Fruit fly (Drosophila melanogaster) whole organism, embryonic: ENCODE data around the gene ova.

Experiments used
- Ada2b ChIP-seq: fragments of 200-800 bp; sonication (Bioruptor generic); IDR thresholded peaks from 2 replicates; pipeline ENCODE4 v1.3.6; 2022; ENCODE audit warnings: missing biosample characterization, missing genetic modification characterization
- BEAF-32 ChIP-seq: fragments of 200-800 bp; sonication (Bioruptor generic); optimal IDR thresholded peaks from 3 replicates; lab custom pipeline; 2017; ENCODE audit warnings: missing biosample characterization, missing genetic modification characterization, mild to moderate bottlenecking, moderate library complexity, missing genetic modification reagents
- BtbVII ChIP-seq: fragments of 200-800 bp; sonication (Bioruptor generic); optimal IDR thresholded peaks from 3 replicates; lab custom pipeline; 2017; ENCODE audit warnings: missing biosample characterization, mild to moderate bottlenecking, missing genetic modification characterization
- CG10147 ChIP-seq: fragments of 200-800 bp; sonication (Bioruptor generic); optimal IDR thresholded peaks from 2 replicates; lab custom pipeline; 2019; ENCODE audit warnings: missing biosample characterization, mild to moderate bottlenecking, missing genetic modification characterization, moderate library complexity
- CG1024 ChIP-seq: fragments of 200-800 bp; sonication (Bioruptor generic); IDR thresholded peaks from 2 replicates; pipeline ENCODE4 v1.3.6; 2022; ENCODE audit warnings: missing biosample characterization, missing genetic modification characterization
- CG12236 ChIP-seq: fragments of 200-800 bp; sonication (Bioruptor generic); optimal IDR thresholded peaks from 2 replicates; lab custom pipeline; 2016; ENCODE audit warnings: missing biosample characterization, missing genetic modification characterization
- CG13424 ChIP-seq: fragments of 200-800 bp; sonication (Bioruptor generic); optimal IDR thresholded peaks from 2 replicates; lab custom pipeline; 2019; ENCODE audit warnings: missing biosample characterization, mild to moderate bottlenecking, missing genetic modification characterization, moderate library complexity
- CG13624 ChIP-seq: fragments of 200-800 bp; sonication (Bioruptor generic); optimal IDR thresholded peaks from 2 replicates; lab custom pipeline; 2016; ENCODE audit warnings: missing biosample characterization, missing genetic modification characterization
- CG14965 ChIP-seq: fragments of 200-800 bp; sonication (Bioruptor generic); optimal IDR thresholded peaks from 2 replicates; lab custom pipeline; 2016; ENCODE audit warnings: missing biosample characterization, missing genetic modification characterization, borderline replicate concordance
- CG15269 ChIP-seq: fragments of 200-800 bp; sonication (Bioruptor generic); optimal IDR thresholded peaks from 2 replicates; lab custom pipeline; 2018; ENCODE audit warnings: missing biosample characterization, mild to moderate bottlenecking, missing genetic modification characterization, moderate library complexity
- CG17568 ChIP-seq: fragments of 200-800 bp; sonication (Bioruptor generic); optimal IDR thresholded peaks from 2 replicates; lab custom pipeline; 2018; ENCODE audit warnings: missing biosample characterization, mild to moderate bottlenecking, missing genetic modification characterization, moderate library complexity
- CG2678 ChIP-seq: fragments of 200-800 bp; sonication (Bioruptor generic); optimal IDR thresholded peaks from 3 replicates; lab custom pipeline; 2019; ENCODE audit warnings: missing biosample characterization, mild to moderate bottlenecking, missing genetic modification characterization, moderate library complexity
- CG3163 ChIP-seq: fragments of 200-800 bp; sonication (Bioruptor generic); optimal IDR thresholded peaks from 3 replicates; lab custom pipeline; 2016; ENCODE audit warnings: missing biosample characterization, missing genetic modification characterization
- CG32532 ChIP-seq: fragments of 200-800 bp; sonication (Bioruptor generic); IDR thresholded peaks from 2 replicates; pipeline ENCODE4 v1.3.6; 2022; ENCODE audit warnings: missing biosample characterization, missing genetic modification characterization
- CG42726 ChIP-seq: fragments of 200-800 bp; sonication (Bioruptor generic); IDR thresholded peaks from 2 replicates; pipeline ENCODE4 v1.3.6; 2022; ENCODE audit warnings: missing biosample characterization, missing genetic modification characterization; ENCODE audit not compliant: partially characterized antibody
- CG6654 ChIP-seq: fragments of 200-800 bp; sonication (Bioruptor generic); optimal IDR thresholded peaks from 2 replicates; lab custom pipeline; 2017; ENCODE audit warnings: missing biosample characterization, mild to moderate bottlenecking, missing genetic modification characterization
- CG6683 ChIP-seq: fragments of 200-800 bp; sonication (Bioruptor generic); optimal IDR thresholded peaks from 2 replicates; lab custom pipeline; 2017; ENCODE audit warnings: missing biosample characterization, mild to moderate bottlenecking, missing genetic modification characterization, missing genetic modification reagents
- CG6791 ChIP-seq: fragments of 200-800 bp; sonication (Bioruptor generic); IDR thresholded peaks from 3 replicates; pipeline ENCODE4 v1.3.6; 2022; ENCODE audit warnings: missing biosample characterization, missing genetic modification characterization; ENCODE audit not compliant: partially characterized antibody
- CG7372 ChIP-seq: fragments of 200-800 bp; sonication (Bioruptor generic); IDR thresholded peaks from 2 replicates; pipeline ENCODE4 v1.3.6; 2022; ENCODE audit warnings: missing biosample characterization, missing genetic modification characterization
- CG7745 ChIP-seq: fragments of 200-800 bp; sonication (Bioruptor generic); optimal IDR thresholded peaks from 2 replicates; lab custom pipeline; 2018; ENCODE audit warnings: missing biosample characterization, mild to moderate bottlenecking, missing genetic modification characterization, moderate library complexity
- CG7786 ChIP-seq: fragments of 200-800 bp; sonication (Bioruptor generic); optimal IDR thresholded peaks from 2 replicates; lab custom pipeline; 2016; ENCODE audit warnings: missing biosample characterization, missing genetic modification characterization
- CG8281 ChIP-seq: fragments of 200-800 bp; sonication (Bioruptor generic); optimal IDR thresholded peaks from 2 replicates; lab custom pipeline; 2018; ENCODE audit warnings: missing biosample characterization, mild to moderate bottlenecking, missing genetic modification characterization, moderate library complexity
- CG9437 ChIP-seq: fragments of 200-800 bp; sonication (Bioruptor generic); optimal IDR thresholded peaks from 2 replicates; lab custom pipeline; 2018; ENCODE audit warnings: missing biosample characterization, mild to moderate bottlenecking, missing genetic modification characterization
- CG9609 ChIP-seq: fragments of 200-800 bp; sonication (Bioruptor generic); optimal IDR thresholded peaks from 3 replicates; lab custom pipeline; 2016; ENCODE audit warnings: missing biosample characterization, missing genetic modification characterization
- Dbx ChIP-seq: fragments of 200-800 bp; sonication (Bioruptor generic); IDR thresholded peaks from 3 replicates; pipeline ENCODE4 v1.3.6; 2022; ENCODE audit warnings: missing biosample characterization, missing genetic modification characterization
- Dfd ChIP-seq, 2 experiments: fragments of >200 bp; optimal IDR thresholded peaks; 2 replicates each; lab custom pipeline; 2017; ENCODE audit warnings: missing biosample characterization in 2 of 2, missing genetic modification characterization in 2 of 2
- Elba2 ChIP-seq: fragments of 200-800 bp; sonication (Bioruptor generic); optimal IDR thresholded peaks from 3 replicates; lab custom pipeline; 2016; ENCODE audit warnings: missing biosample characterization, missing genetic modification characterization
- Gug ChIP-seq: fragments of 200-800 bp; sonication (Bioruptor generic); IDR thresholded peaks from 4 replicates; pipeline ENCODE4 v1.3.6; 2022; ENCODE audit warnings: missing biosample characterization, missing genetic modification characterization
- HLH3B ChIP-seq: fragments of 200-800 bp; sonication (Bioruptor generic); IDR thresholded peaks from 2 replicates; pipeline ENCODE4 v1.3.6; 2022; ENCODE audit warnings: missing biosample characterization, missing genetic modification characterization
- HLH4C ChIP-seq: fragments of 200-800 bp; sonication (Bioruptor generic); IDR thresholded peaks from 3 replicates; pipeline ENCODE4 v1.3.6; 2022; ENCODE audit warnings: missing biosample characterization, missing genetic modification characterization; ENCODE audit not compliant: partially characterized antibody
- Meics ChIP-seq: fragments of 200-800 bp; sonication (Bioruptor generic); optimal IDR thresholded peaks from 2 replicates; lab custom pipeline; 2017; ENCODE audit warnings: missing biosample characterization, mild to moderate bottlenecking, missing genetic modification characterization
- Rx ChIP-seq: fragments of 200-800 bp; sonication (Bioruptor generic); IDR thresholded peaks from 2 replicates; pipeline ENCODE4 v1.3.6; 2022; ENCODE audit warnings: missing biosample characterization, missing genetic modification characterization
- Sry-δ ChIP-seq: fragments of 200-800 bp; sonication (Bioruptor generic); optimal IDR thresholded peaks from 2 replicates; lab custom pipeline; 2016; ENCODE audit warnings: missing biosample characterization, missing genetic modification characterization
- bcd ChIP-seq: fragments of 200-800 bp; sonication (Bioruptor generic); optimal IDR thresholded peaks from 2 replicates; lab custom pipeline; 2017; ENCODE audit warnings: missing biosample characterization, mild to moderate bottlenecking, missing genetic modification characterization
- bowl ChIP-seq: fragments of 200-800 bp; sonication (Bioruptor generic); IDR thresholded peaks from 2 replicates; pipeline ENCODE4 v1.3.6; 2022; ENCODE audit warnings: missing biosample characterization, missing genetic modification characterization
- bsh ChIP-seq, 2 experiments: fragments of 200-800 bp; sonication (Bioruptor generic); optimal IDR thresholded peaks; 2 replicates each; lab custom pipeline; 2017 to 2018; ENCODE audit warnings: mild to moderate bottlenecking in 2 of 2, missing biosample characterization in 2 of 2, missing genetic modification characterization in 2 of 2, moderate library complexity in 1 of 2
- caup ChIP-seq: fragments of 200-800 bp; sonication (Bioruptor generic); optimal IDR thresholded peaks from 3 replicates; lab custom pipeline; 2017; ENCODE audit warnings: missing biosample characterization, mild to moderate bottlenecking, missing genetic modification characterization, moderate library complexity; ENCODE audit not compliant: severe bottlenecking
- corto ChIP-seq: fragments of 200-800 bp; sonication (Bioruptor generic); optimal IDR thresholded peaks from 2 replicates; lab custom pipeline; 2016; ENCODE audit warnings: missing biosample characterization, mild to moderate bottlenecking, missing genetic modification characterization, moderate library complexity
- crc ChIP-seq: fragments of 200-800 bp; sonication (Bioruptor generic); optimal IDR thresholded peaks from 2 replicates; lab custom pipeline; 2016; ENCODE audit warnings: missing biosample characterization, missing genetic modification characterization
- croc ChIP-seq: fragments of 200-800 bp; sonication (Bioruptor generic); conservative IDR thresholded peaks from 3 replicates; pipeline ENCODE4 v1.3.6; 2022; ENCODE audit warnings: missing biosample characterization, missing genetic modification characterization
- fd64A ChIP-seq: fragments of 200-800 bp; sonication (Bioruptor generic); optimal IDR thresholded peaks from 3 replicates; lab custom pipeline; 2018; ENCODE audit warnings: missing biosample characterization, mild to moderate bottlenecking, missing genetic modification characterization
- fd96Cb ChIP-seq: fragments of 200-800 bp; sonication (Bioruptor generic); optimal IDR thresholded peaks from 2 replicates; lab custom pipeline; 2018; ENCODE audit warnings: missing biosample characterization, mild to moderate bottlenecking, missing genetic modification characterization, moderate library complexity
- gcm ChIP-seq: fragments of 200-800 bp; sonication (Bioruptor generic); optimal IDR thresholded peaks from 2 replicates; lab custom pipeline; 2019; ENCODE audit warnings: missing biosample characterization, mild to moderate bottlenecking, missing genetic modification characterization, moderate library complexity
- insv ChIP-seq, 2 experiments: fragments of 200-800 bp; sonication (Bioruptor generic); optimal IDR thresholded peaks; 3 replicates each; lab custom pipeline; 2016 to 2018; ENCODE audit warnings: missing biosample characterization in 2 of 2, missing genetic modification characterization in 2 of 2
- jumu ChIP-seq: fragments of 200-800 bp; sonication (Bioruptor generic); optimal IDR thresholded peaks from 3 replicates; lab custom pipeline; 2016; ENCODE audit warnings: missing biosample characterization, missing genetic modification characterization
- luna ChIP-seq: fragments of 200-800 bp; sonication (Bioruptor generic); optimal IDR thresholded peaks from 2 replicates; lab custom pipeline; 2016; ENCODE audit warnings: missing biosample characterization, missing genetic modification characterization
- otp ChIP-seq: fragments of 200-800 bp; sonication (Bioruptor generic); IDR thresholded peaks from 3 replicates; pipeline ENCODE4, ENCODE4 v1.3.6; 2022; ENCODE audit warnings: missing biosample characterization, missing genetic modification characterization
- p53 ChIP-seq: fragments of 200-800 bp; sonication (Bioruptor generic); optimal IDR thresholded peaks from 2 replicates; lab custom pipeline; 2016; ENCODE audit warnings: missing biosample characterization, missing genetic modification characterization
- pho ChIP-seq: fragments of 200-800 bp; sonication (Bioruptor generic); optimal IDR thresholded peaks from 2 replicates; lab custom pipeline; 2016; ENCODE audit warnings: missing biosample characterization, missing genetic modification characterization
- ranshi ChIP-seq: fragments of 200-800 bp; sonication (Bioruptor generic); IDR thresholded peaks from 2 replicates; pipeline ENCODE4 v1.3.6; 2022; ENCODE audit warnings: missing biosample characterization, missing genetic modification characterization
- trem ChIP-seq: fragments of 200-800 bp; optimal IDR thresholded peaks from 3 replicates; lab custom pipeline; 2019; ENCODE audit warnings: missing biosample characterization, mild to moderate bottlenecking, missing genetic modification characterization, moderate library complexity

The ova gene

dm6 chr2L:10278658-10279057, 47.2 kb upstream of the ova start, which contains the start of gene Utx (continued):
- TF ChIP-seq bsh (GFP tag; optimal IDR thresholded peaks at IDR 0.05; lab: Kevin White, UChicago), result no peak
- TF ChIP-seq CG9437 (GFP tag; lab: Kevin White, UChicago), result no peak
- TF ChIP-seq Dfd (GFP tag; optimal IDR thresholded peaks at IDR 0.05; lab: Kevin White, UChicago), result no peak
- TF ChIP-seq CG2678 (tag; lab: Kevin White, UChicago), result no peak
- TF ChIP-seq CG12236, result no peak
- TF ChIP-seq CG7372 (GFP tag; lab: Robert Waterston, UW), result no peak
- TF ChIP-seq bcd (GFP tag; lab: Kevin White, UChicago), result no peak
- no peak for TF ChIP-seq CG32532 (GFP tag; lab: Robert Waterston, UW)
- TF ChIP-seq p53, result no peak
- TF ChIP-seq CG6654 (GFP tag; lab: Kevin White, UChicago), result no peak
- no peak; the same call in 3 of the 4 replicates for TF ChIP-seq Gug (GFP tag; lab: Robert Waterston, UW)
- TF ChIP-seq CG6791 (GFP tag; lab: Robert Waterston, UW), result peak; percentile 91
- no peak for TF ChIP-seq gcm
- TF ChIP-seq caup (GFP tag; lab: Kevin White, UChicago), result no peak
- TF ChIP-seq CG42726 (GFP tag; lab: Robert Waterston, UW), result peak; percentile 91
- no peak for TF ChIP-seq luna
- TF ChIP-seq bowl, result no peak
- no peak for TF ChIP-seq HLH3B (GFP tag; lab: Robert Waterston, UW)
- TF ChIP-seq Meics (GFP tag; lab: Kevin White, UChicago), result no peak
- TF ChIP-seq fd96Cb, result no peak
- no peak for TF ChIP-seq corto (GFP tag; lab: Kevin White, UChicago)
- TF ChIP-seq CG10147 (GFP tag; lab: Kevin White, UChicago), result no peak
- peak; percentile 23; the same call in 1 of the 3 replicates for TF ChIP-seq Dbx (GFP tag; lab: Robert Waterston, UW)
- no peak for TF ChIP-seq insv (GFP tag; optimal IDR thresholded peaks at IDR 0.05; lab: Kevin White, UChicago)
- TF ChIP-seq otp (GFP tag; lab: Robert Waterston, UW), result no peak
- TF ChIP-seq CG7786, result no peak
- TF ChIP-seq trem (tag; lab: Kevin White, UChicago), result peak; percentile 49
- no peak for TF ChIP-seq Rx (GFP tag; lab: Robert Waterston, UW)
- no peak for TF ChIP-seq ranshi
- TF ChIP-seq CG9609, result no peak
- no peak for TF ChIP-seq jumu (GFP tag; lab: Kevin White, UChicago)
- no peak for TF ChIP-seq CG13424 (tag; lab: Kevin White, UChicago)
- TF ChIP-seq CG1024 (GFP tag; lab: Robert Waterston, UW), result peak; percentile 81
- TF ChIP-seq CG8281 (tag; lab: Kevin White, UChicago), result no peak
- peak; percentile 5 for TF ChIP-seq CG13624 (GFP tag; lab: Kevin White, UChicago)
- TF ChIP-seq croc, result no peak
- TF ChIP-seq BtbVII, result no peak
- TF ChIP-seq CG17568 (GFP tag; lab: Kevin White, UChicago), result no peak
- TF ChIP-seq CG15269 (tag; lab: Kevin White, UChicago), result no peak
- TF ChIP-seq pho, result no peak
- no peak for TF ChIP-seq crc
- TF ChIP-seq HLH4C, result peak; percentile 78
- TF ChIP-seq CG6683 (GFP tag; lab: Kevin White, UChicago), result no peak
- peak; percentile 92 for TF ChIP-seq Sry-δ (GFP tag; lab: Kevin White, UChicago)
- TF ChIP-seq Elba2 (GFP tag; lab: Kevin White, UChicago), result no peak
- TF ChIP-seq CG7745 (tag; lab: Kevin White, UChicago), result no peak
- TF ChIP-seq CG3163 (GFP tag; lab: Kevin White, UChicago), result no peak
- TF ChIP-seq CG14965, result no peak
- no peak for TF ChIP-seq Ada2b (GFP tag; lab: Robert Waterston, UW)
- TF ChIP-seq BEAF-32 (GFP tag; lab: Kevin White, UChicago), result peak; percentile 88
- TF ChIP-seq fd64A (GFP tag; lab: Kevin White, UChicago), result no peak
